Worm (Caenorhabditis elegans): Measurements from ENCODE around the gene str-20.

Gene str-20

ce11 chrV:728822-729493 lies 27.3 kb upstream of the str-20 start:
- no peak for TF ChIP-seq him-1 (tag; optimal IDR thresholded peaks at IDR 0.05)

- TF ChIP-seq W03F9.2 (tag; optimal IDR thresholded peaks at IDR 0.05) = peak; percentile 38
- TF ChIP-seq dao-5 (tag; optimal IDR thresholded peaks at IDR 0.05) = no peak
- TF ChIP-seq him-1 (tag; optimal IDR thresholded peaks at IDR 0.05) = no peak
Measured at ce11 chrV:730216-730615, 26.1 kb upstream of the str-20 start.

- TF ChIP-seq W03F9.2 (tag; optimal IDR thresholded peaks at IDR 0.05) (peak; percentile 41), him-1 (tag; optimal IDR thresholded peaks at IDR 0.05) (no peak)
Measured at ce11 chrV:731330-731729, 24.9 kb upstream of the str-20 start.

ce11 chrV:736171-736570 lies 20.1 kb upstream of the str-20 start, which contains the start of gene srj-25:
Gene srj-25 (minus strand): TSS chrV:736271.
- no peak for TF ChIP-seq W03F9.2 (tag; optimal IDR thresholded peaks at IDR 0.05)
- TF ChIP-seq dao-5 (tag; optimal IDR thresholded peaks at IDR 0.05) = no peak
- no peak for TF ChIP-seq him-1 (tag; optimal IDR thresholded peaks at IDR 0.05)

- TF ChIP-seq him-1 (tag; optimal IDR thresholded peaks at IDR 0.05) (no peak), dao-5 (tag; optimal IDR thresholded peaks at IDR 0.05) (no peak), W03F9.2 (tag; optimal IDR thresholded peaks at IDR 0.05) (no peak)
Measured at ce11 chrV:738770-739169, 17.5 kb upstream of the str-20 start, which contains the start of gene srj-24. Gene srj-24 (minus strand): TSS chrV:738870.

ce11 chrV:741820-742219 lies 14.4 kb upstream of the str-20 start, which contains the start of gene C05E4.7:
Gene C05E4.7 (plus strand): TSS chrV:742120.
- TF ChIP-seq him-1 (tag; optimal IDR thresholded peaks at IDR 0.05) (no peak), W03F9.2 (tag; optimal IDR thresholded peaks at IDR 0.05) (no peak), dao-5 (tag; optimal IDR thresholded peaks at IDR 0.05) (no peak)

ce11 chrV:743348-743747 lies 12.9 kb upstream of the str-20 start, which contains the start of gene str-134:
Gene str-134 (plus strand): TSS chrV:743648.
- no peak for TF ChIP-seq dao-5 (tag; optimal IDR thresholded peaks at IDR 0.05)
- TF ChIP-seq him-1 (tag; optimal IDR thresholded peaks at IDR 0.05) = no peak
- TF ChIP-seq W03F9.2 (tag; optimal IDR thresholded peaks at IDR 0.05) = no peak

ce11 chrV:748044-748443 lies 8.2 kb upstream of the str-20 start, which contains the start of gene sri-4:
Gene sri-4 (plus strand): TSS chrV:748344.
- TF ChIP-seq him-1 (tag; optimal IDR thresholded peaks at IDR 0.05) = no peak
- TF ChIP-seq W03F9.2 (tag; optimal IDR thresholded peaks at IDR 0.05) = no peak
- TF ChIP-seq dao-5 (tag; optimal IDR thresholded peaks at IDR 0.05) = no peak

ce11 chrV:752679-753333 lies 3.5 kb upstream of the str-20 start, which contains the start of the genes str-262 and srp-1:
Gene str-262 (minus strand): TSS chrV:752779.
Gene srp-1 (plus strand): TSS chrV:753283.
- TF ChIP-seq him-1 (tag; optimal IDR thresholded peaks at IDR 0.05) = no peak
- TF ChIP-seq dao-5 (tag; optimal IDR thresholded peaks at IDR 0.05) = no peak
- no peak for TF ChIP-seq W03F9.2 (tag; optimal IDR thresholded peaks at IDR 0.05)

- TF ChIP-seq him-1 (tag; optimal IDR thresholded peaks at IDR 0.05) (no peak), dao-5 (tag; optimal IDR thresholded peaks at IDR 0.05) (no peak), W03F9.2 (tag; optimal IDR thresholded peaks at IDR 0.05) (no peak)
Measured at ce11 chrV:761235-761634, 5.0 kb downstream of the str-20 start, which contains the start of gene C05E4.15. Gene C05E4.15 (minus strand): TSS chrV:761335.

ce11 chrV:761882-762281 lies 5.6 kb downstream of the str-20 start, which contains the start of gene C05E4.12:
Gene C05E4.12 (minus strand): TSS chrV:761982.
- TF ChIP-seq dao-5 (tag; optimal IDR thresholded peaks at IDR 0.05) (no peak), him-1 (tag; optimal IDR thresholded peaks at IDR 0.05) (no peak), W03F9.2 (tag; optimal IDR thresholded peaks at IDR 0.05) (no peak)

ce11 chrV:762340-762739 lies 6.1 kb downstream of the str-20 start, which contains the start of gene srp-2:
Gene srp-2 (plus strand): TSS chrV:762640.
- no peak for TF ChIP-seq W03F9.2 (tag; optimal IDR thresholded peaks at IDR 0.05)
- no peak for TF ChIP-seq him-1 (tag; optimal IDR thresholded peaks at IDR 0.05)
- TF ChIP-seq dao-5 (tag; optimal IDR thresholded peaks at IDR 0.05) = no peak

ce11 chrV:764732-765131 lies 8.5 kb downstream of the str-20 start, which contains the start of gene str-238:
Gene str-238 (plus strand): TSS chrV:765032.
- TF ChIP-seq W03F9.2 (tag; optimal IDR thresholded peaks at IDR 0.05) (no peak), dao-5 (tag; optimal IDR thresholded peaks at IDR 0.05) (no peak), him-1 (tag; optimal IDR thresholded peaks at IDR 0.05) (no peak)

- TF ChIP-seq him-1 (tag; optimal IDR thresholded peaks at IDR 0.05) (no peak), W03F9.2 (tag; optimal IDR thresholded peaks at IDR 0.05) (no peak), dao-5 (tag; optimal IDR thresholded peaks at IDR 0.05) (no peak)
Measured at ce11 chrV:772210-772609, 15.9 kb downstream of the str-20 start.

Measured in whole organism, L4/young adult.